Worm (Caenorhabditis elegans) whole organism, young adult: Measurements from ENCODE around the gene C17C3.15.

Source experiments
- D2030.7 ChIP-seq: fragments of 200-800 bp; sonication (Bioruptor generic); IDR thresholded peaks from 2 replicates; pipeline ENCODE4 v1.3.6; 2022; ENCODE audit warnings: missing genetic modification reagents, missing genetic modification characterization, missing compliant biosample characterization
- F23B12.7 ChIP-seq: sonication (generic microtip); optimal IDR thresholded peaks from 2 replicates; lab custom pipeline; 2017; ENCODE audit warnings: missing genetic modification characterization, mild to moderate bottlenecking, missing compliant biosample characterization, antibody characterized with exemption, moderate library complexity; ENCODE audit not compliant: insufficient read depth
- F49E8.2 ChIP-seq: sonication (generic microtip); optimal IDR thresholded peaks from 3 replicates; lab custom pipeline; 2017; ENCODE audit warnings: missing genetic modification characterization, mild to moderate bottlenecking, missing compliant biosample characterization, antibody characterized with exemption, moderate library complexity; ENCODE audit not compliant: insufficient read depth
- F55B11.4 ChIP-seq: sonication (generic microtip); optimal IDR thresholded peaks from 2 replicates; lab custom pipeline; 2016; ENCODE audit warnings: missing compliant biosample characterization, missing genetic modification characterization, borderline replicate concordance; ENCODE audit not compliant: insufficient read depth
- Y79H2A.3 ChIP-seq: fragments of 200-800 bp; sonication (Bioruptor generic); conservative IDR thresholded peaks from 2 replicates; pipeline ENCODE4 v1.3.6; 2022; ENCODE audit warnings: missing genetic modification reagents, missing genetic modification characterization, missing compliant biosample characterization
- ZK185.1 ChIP-seq: sonication (generic microtip); optimal IDR thresholded peaks from 2 replicates; lab custom pipeline; 2016; ENCODE audit warnings: mild to moderate bottlenecking, missing genetic modification characterization, missing compliant biosample characterization; ENCODE audit not compliant: poor library complexity, severe bottlenecking
- akir-1 ChIP-seq: fragments of 200-800 bp; sonication (Bioruptor generic); optimal IDR thresholded peaks from 2 replicates; lab custom pipeline; 2018; ENCODE audit warnings: mild to moderate bottlenecking, missing genetic modification characterization, moderate library complexity, missing compliant biosample characterization
- ama-1 ChIP-seq, 3 experiments: fragments of 150-350 bp in 1 of 3; sonication (generic microtip) in 2 of 3; optimal IDR thresholded peaks; 2 replicates each; lab custom pipeline; 2014 to 2018; ENCODE audit warnings: missing biosample characterization in 2 of 3, missing genetic modification characterization in 2 of 3, missing genetic modification reagents in 2 of 3
- aptf-3 ChIP-seq: fragments of 200-800 bp; sonication (Bioruptor generic); IDR thresholded peaks from 2 replicates; pipeline ENCODE4 v1.3.6; 2022; ENCODE audit warnings: missing genetic modification characterization, missing compliant biosample characterization
- attf-3 ChIP-seq: fragments of 200-800 bp; sonication (Bioruptor generic); conservative IDR thresholded peaks from 2 replicates; pipeline ENCODE4 v1.3.6; 2022; ENCODE audit warnings: missing genetic modification reagents, missing genetic modification characterization, missing compliant biosample characterization
- attf-5 ChIP-seq: fragments of 200-800 bp; sonication (Bioruptor generic); optimal IDR thresholded peaks from 2 replicates; lab custom pipeline; 2018; ENCODE audit warnings: mild to moderate bottlenecking, missing genetic modification characterization, missing compliant biosample characterization
- bed-1 ChIP-seq: fragments of 200-800 bp; sonication (Bioruptor generic); IDR thresholded peaks from 2 replicates; pipeline ENCODE4 v1.3.6; 2022; ENCODE audit warnings: missing genetic modification reagents, missing genetic modification characterization, missing compliant biosample characterization
- bed-2 ChIP-seq: fragments of 200-800 bp; sonication (Bioruptor generic); IDR thresholded peaks from 2 replicates; pipeline ENCODE4 v1.3.6; 2022; ENCODE audit warnings: missing genetic modification reagents, missing genetic modification characterization, missing compliant biosample characterization
- ceh-58 ChIP-seq: fragments of 200-800 bp; sonication (Bioruptor generic); IDR thresholded peaks from 2 replicates; pipeline ENCODE4 v1.3.6; 2022; ENCODE audit warnings: missing genetic modification characterization, missing compliant biosample characterization
- ceh-91 ChIP-seq: fragments of 200-800 bp; sonication (Bioruptor generic); IDR thresholded peaks from 2 replicates; pipeline ENCODE4 v1.3.6; 2022; ENCODE audit warnings: missing genetic modification reagents, missing genetic modification characterization, missing compliant biosample characterization
- die-1 ChIP-seq: sonication (generic microtip); optimal IDR thresholded peaks from 2 replicates; lab custom pipeline; 2016; ENCODE audit warnings: missing genotype, mild to moderate bottlenecking, missing genetic modification characterization, missing compliant biosample characterization
- efl-1 ChIP-seq: fragments of 150-350 bp; optimal IDR thresholded peaks from 2 replicates; lab custom pipeline; 2014; ENCODE audit warnings: missing biosample characterization, missing genetic modification reagents, missing genetic modification characterization
- egl-18 ChIP-seq: fragments of 200-800 bp; sonication (Bioruptor generic); IDR thresholded peaks from 2 replicates; pipeline ENCODE4 v1.3.6; 2022; ENCODE audit warnings: missing genetic modification reagents, missing genetic modification characterization, missing compliant biosample characterization
- egl-44 ChIP-seq: fragments of 200-800 bp; sonication (Bioruptor generic); IDR thresholded peaks from 2 replicates; pipeline ENCODE4 v1.3.6; 2022; ENCODE audit warnings: missing genetic modification reagents, missing genetic modification characterization, missing compliant biosample characterization
- fkh-3 ChIP-seq: sonication (generic microtip); optimal IDR thresholded peaks from 2 replicates; lab custom pipeline; 2016; ENCODE audit warnings: mild to moderate bottlenecking, missing genetic modification characterization, missing compliant biosample characterization
- him-1 ChIP-seq: sonication (generic microtip); optimal IDR thresholded peaks from 2 replicates; lab custom pipeline; 2016; ENCODE audit warnings: missing genotype, missing genetic modification reagents, missing genetic modification characterization, missing compliant biosample characterization
- hrde-1 ChIP-seq: sonication (generic microtip); optimal IDR thresholded peaks from 2 replicates; lab custom pipeline; 2016; ENCODE audit warnings: missing genetic modification characterization, mild to moderate bottlenecking, missing compliant biosample characterization, moderate library complexity, missing genotype, missing genetic modification reagents, borderline replicate concordance
- hsf-1 ChIP-seq: fragments of 200-800 bp; sonication (Bioruptor generic); IDR thresholded peaks from 2 replicates; pipeline ENCODE4 v1.3.6; 2022; ENCODE audit warnings: missing genetic modification reagents, missing genetic modification characterization, missing compliant biosample characterization
- let-526 ChIP-seq: fragments of 200-800 bp; sonication (Bioruptor generic); IDR thresholded peaks from 2 replicates; pipeline ENCODE4 v1.3.6; 2022; ENCODE audit warnings: missing genetic modification reagents, missing genetic modification characterization, missing compliant biosample characterization
- lin-40 ChIP-seq: sonication (generic microtip); optimal IDR thresholded peaks from 2 replicates; lab custom pipeline; 2016; ENCODE audit warnings: missing genetic modification characterization, mild to moderate bottlenecking, missing compliant biosample characterization, missing genotype, missing genetic modification reagents
- lin-54 ChIP-seq: fragments of 200-800 bp; sonication (Bioruptor generic); optimal IDR thresholded peaks from 2 replicates; lab custom pipeline; 2018; ENCODE audit warnings: mild to moderate bottlenecking, missing genetic modification characterization, missing compliant biosample characterization
- madf-3 ChIP-seq: fragments of 200-800 bp; sonication (Bioruptor generic); IDR thresholded peaks from 2 replicates; pipeline ENCODE4 v1.3.6; 2022; ENCODE audit warnings: missing genetic modification reagents, missing genetic modification characterization, missing compliant biosample characterization
- mel-28 ChIP-seq: sonication (generic microtip); optimal IDR thresholded peaks from 2 replicates; lab custom pipeline; 2016; ENCODE audit warnings: borderline replicate concordance, mild to moderate bottlenecking, missing genetic modification characterization, missing compliant biosample characterization
- mxl-1 ChIP-seq: sonication (generic microtip); optimal IDR thresholded peaks from 2 replicates; lab custom pipeline; 2016; ENCODE audit warnings: missing genetic modification characterization, missing compliant biosample characterization
- nfya-2 ChIP-seq: fragments of 200-800 bp; sonication (Bioruptor generic); IDR thresholded peaks from 2 replicates; pipeline ENCODE4 v1.3.6; 2022; ENCODE audit warnings: missing genetic modification reagents, missing genetic modification characterization, missing compliant biosample characterization
- nfyb-1 ChIP-seq: fragments of 200-800 bp; sonication (Bioruptor generic); IDR thresholded peaks from 2 replicates; pipeline ENCODE4 v1.3.6; 2022; ENCODE audit warnings: missing genetic modification reagents, missing genetic modification characterization, missing compliant biosample characterization
- nhr-179 ChIP-seq: sonication (generic microtip); optimal IDR thresholded peaks from 2 replicates; lab custom pipeline; 2016; ENCODE audit warnings: mild to moderate bottlenecking, missing genetic modification characterization, missing compliant biosample characterization
- nhr-27 ChIP-seq: fragments of 200-800 bp; sonication (Bioruptor generic); optimal IDR thresholded peaks from 2 replicates; lab custom pipeline; 2018; ENCODE audit warnings: mild to moderate bottlenecking, missing genetic modification characterization, moderate library complexity, missing compliant biosample characterization
- pha-4 ChIP-seq: fragments of 150-350 bp; sonication (generic microtip); optimal IDR thresholded peaks from 2 replicates; lab custom pipeline; 2014; ENCODE audit warnings: missing biosample characterization, missing genetic modification reagents, missing genetic modification characterization
- rcor-1 ChIP-seq: fragments of 200-800 bp; sonication (Bioruptor generic); IDR thresholded peaks from 2 replicates; pipeline ENCODE4 v1.3.6; 2022; ENCODE audit warnings: missing genetic modification reagents, missing genetic modification characterization, missing compliant biosample characterization
- rpc-1 ChIP-seq, 2 experiments: fragments of 150-350 bp in 1 of 2; sonication (generic microtip) in 1 of 2; optimal IDR thresholded peaks; 2 replicates each; lab custom pipeline; 2014 to 2018; ENCODE audit warnings: missing biosample characterization in 1 of 2, missing genetic modification characterization in 1 of 2, missing genetic modification reagents in 1 of 2, missing genotype in 1 of 2
- sea-2 ChIP-seq: fragments of 200-800 bp; sonication (Bioruptor generic); IDR thresholded peaks from 2 replicates; pipeline ENCODE4 v1.3.6; 2022; ENCODE audit warnings: missing genetic modification characterization, missing compliant biosample characterization
- snpc-1.3 ChIP-seq: sonication (generic microtip); optimal IDR thresholded peaks from 2 replicates; lab custom pipeline; 2017; ENCODE audit warnings: missing genetic modification characterization, mild to moderate bottlenecking, missing compliant biosample characterization, antibody characterized with exemption, moderate library complexity, missing genotype, missing genetic modification reagents; ENCODE audit not compliant: insufficient read depth
- snpc-4 ChIP-seq, 5 experiments: fragments of 150-350 bp in 1 of 5; sonication (generic microtip) in 4 of 5; optimal IDR thresholded peaks; 2 replicates each; lab custom pipeline; 2014 to 2018; ENCODE audit warnings: missing genetic modification characterization in 5 of 5, missing biosample characterization in 3 of 5, antibody characterized with exemption in 2 of 5, mild to moderate bottlenecking in 2 of 5, missing compliant biosample characterization in 2 of 5, missing genotype in 2 of 5, moderate library complexity in 2 of 5, missing genetic modification reagents in 1 of 5
- sptf-2 ChIP-seq: fragments of 200-800 bp; sonication (Bioruptor generic); optimal IDR thresholded peaks from 2 replicates; lab custom pipeline; 2018; ENCODE audit warnings: mild to moderate bottlenecking, missing genetic modification characterization, missing compliant biosample characterization
- unc-130 ChIP-seq: sonication (generic microtip); optimal IDR thresholded peaks from 2 replicates; lab custom pipeline; 2016; ENCODE audit warnings: missing genetic modification reagents, missing genetic modification characterization, missing compliant biosample characterization
- ztf-18 ChIP-seq: sonication (generic microtip); optimal IDR thresholded peaks from 2 replicates; lab custom pipeline; 2016; ENCODE audit warnings: missing genotype, mild to moderate bottlenecking, missing genetic modification characterization, missing compliant biosample characterization
- ztf-26 ChIP-seq: sonication (generic microtip); optimal IDR thresholded peaks from 2 replicates; lab custom pipeline; 2017; ENCODE audit warnings: missing genetic modification characterization, missing compliant biosample characterization
- ztf-28 ChIP-seq: fragments of 200-800 bp; sonication (Bioruptor generic); IDR thresholded peaks from 2 replicates; pipeline ENCODE4 v1.3.6; 2022; ENCODE audit warnings: missing genetic modification reagents, missing genetic modification characterization, missing compliant biosample characterization

The C17C3.15 gene

ce11 chrII:5543476-5544144, 26.8 kb upstream of the C17C3.15 start (continued):
- TF ChIP-seq ceh-91 (GFP tag; lab: Robert Waterston, UW): peak; percentile 48; the same call in 1 of the 2 replicates
- peak; percentile 80 for TF ChIP-seq hrde-1 (tag; lab: Kevin White, UChicago)
- TF ChIP-seq F23B12.7 (tag; lab: Kevin White, UChicago): peak; percentile 93
- TF ChIP-seq nhr-179 (tag; lab: Kevin White, UChicago): peak; percentile 54
- TF ChIP-seq fkh-3 (tag; lab: Kevin White, UChicago): peak; percentile 82
- TF ChIP-seq rcor-1: peak; percentile 92
- TF ChIP-seq snpc-4 (GFP tag; optimal IDR thresholded peaks at IDR 0.05; lab: Kevin White, UChicago): peak; percentile 98
- peak; percentile 99 to 100 (median 100) for TF ChIP-seq snpc-4 (tag; optimal IDR thresholded peaks at IDR 0.05; lab: Kevin White, UChicago)
- TF ChIP-seq attf-5: peak; percentile 87
- peak; percentile 95 for TF ChIP-seq pha-4
- peak; percentile 91 for TF ChIP-seq mel-28 (tag; lab: Kevin White, UChicago)
- TF ChIP-seq ztf-26 (tag; lab: Kevin White, UChicago): peak; percentile 98
- TF ChIP-seq nhr-27: peak; percentile 89
- TF ChIP-seq akir-1 (GFP tag; lab: Kevin White, UChicago): peak; percentile 93
- TF ChIP-seq ZK185.1 (tag; lab: Kevin White, UChicago): peak; percentile 98
- 0 out of 2 replicates have a peak, but pooled peaks have one; percentile 47 for TF ChIP-seq bed-1
- TF ChIP-seq Y79H2A.3 (GFP tag; lab: Robert Waterston, UW): peak; percentile 68; the same call in 1 of the 2 replicates
- peak; percentile 93 for TF ChIP-seq egl-44 (GFP tag; lab: Robert Waterston, UW)
- TF ChIP-seq lin-54: peak; percentile 93
- TF ChIP-seq die-1 (tag; lab: Kevin White, UChicago): peak; percentile 64
- peak; percentile 98 for TF ChIP-seq nfyb-1 (GFP tag; lab: Robert Waterston, UW)
- TF ChIP-seq sptf-2: peak; percentile 10
- TF ChIP-seq nfya-2: 0 out of 2 replicates have a peak, but pooled peaks have one; percentile 55
- peak; percentile 99 for TF ChIP-seq lin-40 (tag; lab: Kevin White, UChicago)
- TF ChIP-seq efl-1 (GFP tag; lab: Kevin White, UChicago): peak; percentile 47
- peak; percentile 100 for TF ChIP-seq ama-1 (optimal IDR thresholded peaks at IDR 0.05; lab: Kevin White, UChicago)
- TF ChIP-seq ama-1 (GFP tag; optimal IDR thresholded peaks at IDR 0.05; lab: Kevin White, UChicago): peak; percentile 85 to 93
- TF ChIP-seq aptf-3 (GFP tag; lab: Robert Waterston, UW): peak; percentile 83; the same call in 1 of the 2 replicates
- TF ChIP-seq F55B11.4 (tag; lab: Kevin White, UChicago): no peak
- peak; percentile 94 for TF ChIP-seq let-526
- TF ChIP-seq snpc-1.3 (tag; lab: Kevin White, UChicago): peak; percentile 77
- TF ChIP-seq hsf-1 (GFP tag; lab: Robert Waterston, UW): peak; percentile 67
- peak; percentile 87 for TF ChIP-seq bed-2 (GFP tag; lab: Robert Waterston, UW)
- peak; percentile 65 for TF ChIP-seq mxl-1
- TF ChIP-seq F49E8.2 (tag; lab: Kevin White, UChicago): peak; percentile 59
- peak; percentile 81 for TF ChIP-seq attf-3
- peak; percentile 63; the same call in 1 of the 2 replicates for TF ChIP-seq ztf-28
- peak; percentile 8 for TF ChIP-seq rpc-1 (optimal IDR thresholded peaks at IDR 0.05; lab: Kevin White, UChicago)
- TF ChIP-seq rpc-1 (tag; optimal IDR thresholded peaks at IDR 0.05; lab: Kevin White, UChicago): peak; percentile 5
- TF ChIP-seq madf-3 (GFP tag; lab: Robert Waterston, UW): no peak; the same call in none of the 2 replicates
- peak; percentile 88 for TF ChIP-seq egl-18 (GFP tag; lab: Robert Waterston, UW)
- TF ChIP-seq him-1 (tag; lab: Kevin White, UChicago): peak; percentile 85
- peak; percentile 77 for TF ChIP-seq ztf-18 (tag; lab: Kevin White, UChicago)
- TF ChIP-seq unc-130 (GFP tag; lab: Kevin White, UChicago): peak; percentile 72
- TF ChIP-seq sea-2 (GFP tag; lab: Robert Waterston, UW): peak; percentile 77; the same call in 1 of the 2 replicates
- 0 out of 2 replicates have a peak, but pooled peaks have one; percentile 12 for TF ChIP-seq ceh-58
- peak; percentile 78 for TF ChIP-seq D2030.7 (GFP tag; lab: Robert Waterston, UW)
